Worm (Caenorhabditis elegans): Measurements from ENCODE around the gene idpp-4.

- peak; percentile 65 for TF ChIP-seq ama-1 (optimal IDR thresholded peaks at IDR 0.05)
- no peak for TF ChIP-seq pes-1 (GFP tag; IDR thresholded peaks at IDR 0.05)
These were observed 45.9 kb downstream of the idpp-4 start, which contains the start of gene ceh-57 for ce11 chrII:10367202-10367601.
